Worm (Caenorhabditis elegans): ENCODE data around the gene tor-2.

DNA sequence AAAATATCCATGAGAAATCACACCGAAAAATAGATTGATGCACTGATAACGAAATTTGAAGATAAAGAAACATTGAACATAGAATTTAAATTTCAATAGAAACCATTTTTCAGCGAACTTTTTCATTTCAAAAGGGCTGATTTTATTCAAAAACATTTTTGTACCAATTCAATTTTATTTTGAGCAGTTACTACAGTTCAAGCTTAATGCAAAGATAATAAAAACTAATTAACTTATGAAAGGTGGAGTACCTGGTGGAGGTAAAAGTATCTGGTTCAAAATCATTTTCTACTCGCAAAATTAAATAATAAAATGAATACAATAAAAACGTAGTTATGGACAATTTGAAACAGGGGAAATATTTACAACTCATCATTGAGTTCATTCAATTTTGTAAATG lies at the start of gene tor-2:
- TF ChIP-seq him-1 (tag; optimal IDR thresholded peaks at IDR 0.05), result no peak
- no peak for TF ChIP-seq W03F9.2 (tag; optimal IDR thresholded peaks at IDR 0.05)
- no peak for TF ChIP-seq dao-5 (tag; optimal IDR thresholded peaks at IDR 0.05)

Measured in whole organism, L4/young adult.